Fruit fly (Drosophila melanogaster): Measurements from ENCODE around the gene Reph.

DNA sequence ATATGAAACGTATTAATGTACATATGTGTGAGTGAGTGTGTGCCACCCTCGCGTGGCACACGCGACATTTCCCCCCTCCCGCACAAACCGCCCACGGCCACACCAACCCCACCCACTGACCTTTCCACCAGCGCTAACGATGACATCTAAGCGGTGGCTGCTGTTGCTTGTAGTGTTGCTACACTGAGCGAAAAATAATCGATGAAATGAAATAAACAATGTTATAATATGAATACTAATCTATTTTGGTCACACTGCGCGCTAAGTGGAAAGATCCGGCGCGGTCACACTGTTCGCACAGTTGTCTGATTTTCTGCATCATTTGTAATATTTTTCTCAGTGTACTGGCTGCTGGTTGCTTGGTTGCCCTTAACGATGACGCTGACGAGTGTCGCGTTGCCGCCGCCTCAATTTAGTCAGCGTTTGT, 28.9 kb downstream of the Reph start:
- TF ChIP-seq D1 (tag; optimal IDR thresholded peaks at IDR 0.05) (no peak), CG9948 (tag; optimal IDR thresholded peaks at IDR 0.05) (peak; percentile 46), CG8159 (tag; optimal IDR thresholded peaks at IDR 0.05) (peak; percentile 66), Pif1A (GFP tag; optimal IDR thresholded peaks at IDR 0.05) (peak; percentile 55), rn (GFP tag; IDR thresholded peaks at IDR 0.05) (0 out of 2 replicates have a peak, but pooled peaks have one; percentile 29), Snoo (tag; optimal IDR thresholded peaks at IDR 0.05) (peak; percentile 45), CG4496 (GFP tag; IDR thresholded peaks at IDR 0.05) (no peak), CG14655 (GFP tag; optimal IDR thresholded peaks at IDR 0.05) (peak; percentile 60), EcR (GFP tag; optimal IDR thresholded peaks at IDR 0.05) (no peak), CG10348 (GFP tag; IDR thresholded peaks at IDR 0.05) (no peak), Pif1B (GFP tag; optimal IDR thresholded peaks at IDR 0.05) (peak; percentile 50), CG12605 (GFP tag; IDR thresholded peaks at IDR 0.05) (0 out of 2 replicates have a peak, but pooled peaks have one; percentile 10), CG34367 (tag; optimal IDR thresholded peaks at IDR 0.05) (peak; percentile 68), fd96Ca (GFP tag; IDR thresholded peaks at IDR 0.05) (peak; percentile 70)
